Fruit fly (Drosophila melanogaster): ENCODE results near the gene ppk5.

- no peak for TF ChIP-seq sc (optimal IDR thresholded peaks at IDR 0.05)
- TF ChIP-seq sc (GFP tag; optimal IDR thresholded peaks at IDR 0.05): no peak
- peak; percentile 62; the same call in 2 of the 3 replicates for TF ChIP-seq CG34224 (GFP tag; IDR thresholded peaks at IDR 0.05; ENCODE audit: partially characterized antibody)
Observed at dm6 chr3L:21533270-21533948, 1.1 kb upstream of the ppk5 start, which contains the start of gene Mkrn1.

All from whole organism, embryonic.